Worm (Caenorhabditis elegans) whole organism, L3 larva: ENCODE measurements around the gene inso-1.

ENCODE experiments used
- ceh-82 ChIP-seq: fragments of 150-350 bp; optimal IDR thresholded peaks from 2 replicates; lab custom pipeline; 2014; ENCODE audit warnings: missing biosample characterization, missing genetic modification characterization
- ceh-9 ChIP-seq: sonication (generic microtip); optimal IDR thresholded peaks from 2 replicates; lab custom pipeline; 2018; ENCODE audit warnings: missing biosample characterization, missing genetic modification characterization
- elt-3 ChIP-seq, 3 experiments: fragments of 150-350 bp in 1 of 3; sonication (generic microtip) in 2 of 3; optimal IDR thresholded peaks; 2 replicates in 2 of 3; 4 replicates in 1 of 3; lab custom pipeline; 2014 to 2017; ENCODE audit warnings: missing biosample characterization in 3 of 3, missing genetic modification characterization in 3 of 3
- nhr-25 ChIP-seq: sonication (generic microtip); optimal IDR thresholded peaks from 2 replicates; lab custom pipeline; 2017; ENCODE audit warnings: missing biosample characterization, missing genetic modification characterization

ce11 chrX:1295713-1296112 is 4.2 kb upstream of the inso-1 start:
- TF ChIP-seq elt-3 (tag; optimal IDR thresholded peaks at IDR 0.05; lab: Kevin White, UChicago) (no peak), ceh-9 (tag; lab: Kevin White, UChicago) (no peak), ceh-82 (tag; lab: Kevin White, UChicago) (no peak), nhr-25 (no peak)
